Fruit fly (Drosophila melanogaster) S2 (cell line): ENCODE results near the gene Syn.

Experiments used
- CG8478 ChIP-seq: fragments of >200 bp; optimal IDR thresholded peaks from 2 replicates; lab custom pipeline; 2018
- CTCF ChIP-seq, 2 experiments: fragments of >200 bp; optimal IDR thresholded peaks; 2 replicates each; lab custom pipeline; 2018

DNA sequence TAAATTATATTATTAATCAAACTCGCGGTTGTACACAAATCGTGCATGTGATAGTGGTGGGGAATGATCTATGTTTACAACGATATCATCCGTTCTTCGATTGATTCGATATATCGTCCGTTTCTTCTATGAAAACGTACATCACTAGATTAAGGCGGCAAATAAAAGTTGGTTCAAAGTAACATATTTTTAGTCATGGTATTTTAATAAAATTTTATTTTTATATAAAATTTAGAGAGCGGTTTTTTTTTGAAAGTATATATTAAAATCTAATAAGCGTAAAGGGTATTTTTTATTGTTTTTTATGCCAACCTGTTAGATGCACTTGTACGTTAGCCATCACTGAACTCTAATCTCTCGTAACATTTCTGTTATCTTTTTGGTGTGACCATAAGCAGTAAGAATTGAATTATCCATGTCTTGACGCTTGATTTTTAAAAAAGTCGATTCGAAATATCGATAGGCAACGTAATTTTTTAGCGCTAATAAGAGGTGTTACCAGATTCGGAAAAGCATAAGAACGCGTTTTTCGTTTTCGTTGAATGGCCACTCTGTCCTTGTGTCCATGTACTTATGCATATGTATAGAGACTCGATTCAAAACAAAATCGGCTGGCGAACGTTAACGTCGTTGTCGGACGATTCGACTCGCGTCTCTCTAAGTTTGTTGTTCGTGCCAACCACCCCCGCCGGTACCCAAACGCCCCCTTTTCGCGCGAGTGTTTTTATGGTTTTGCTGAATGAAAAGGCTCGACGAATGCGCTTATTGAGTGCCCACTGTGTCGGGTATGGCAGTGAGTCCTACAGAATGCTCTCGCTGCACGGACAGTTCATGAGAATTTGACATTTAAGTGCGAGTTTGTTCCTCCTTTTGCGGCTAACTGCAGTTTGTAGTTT, 46.1 kb upstream of the Syn start, which contains the start of the genes TAF1B and Invadolysin:
- no peak for TF ChIP-seq CG8478 (lab: Kevin White, UChicago)
- TF ChIP-seq CTCF (optimal IDR thresholded peaks at IDR 0.05; lab: Kevin White, UChicago), result peak; percentile 25 to 39
